Worm (Caenorhabditis elegans): ENCODE data around the gene R07B1.5.
A peak's percentile ranks its signal among the peaks of the same experiment; 100 is the strongest.

R07B1.5 gene

DNA sequence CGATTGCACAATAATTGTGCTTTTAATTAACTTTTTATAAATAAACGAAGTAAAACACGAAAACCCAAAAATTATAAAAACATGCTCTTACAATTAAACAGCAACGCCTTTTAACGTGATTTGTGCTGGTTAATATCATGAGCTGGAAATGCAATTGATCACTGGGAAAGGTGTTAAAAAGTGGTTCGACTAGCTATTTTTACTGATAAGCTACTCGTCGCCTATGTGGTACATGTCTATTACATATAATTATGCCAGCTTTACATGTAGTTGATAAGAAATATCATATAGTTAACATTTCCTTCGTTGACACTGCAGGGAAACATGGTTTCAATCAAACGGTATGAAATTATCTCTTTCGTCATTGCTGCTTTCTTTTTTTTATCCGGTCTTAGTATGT is 5.3 kb upstream of the R07B1.5 start, which contains the start of gene scav-5:
scav-5 (plus strand) TSS at position 297 of the 400 bp plus-strand sequence.
- TF ChIP-seq elt-2 (tag; optimal IDR thresholded peaks at IDR 0.05) (peak; percentile 90), lin-35 (GFP tag; optimal IDR thresholded peaks at IDR 0.05) (peak in 1 of 2 experiments; percentile 37), snu-23 (GFP tag; optimal IDR thresholded peaks at IDR 0.05) (no peak), F16B12.6 (tag; optimal IDR thresholded peaks at IDR 0.05) (no peak), dsc-1 (tag; optimal IDR thresholded peaks at IDR 0.05) (no peak), isw-1 (GFP tag; IDR thresholded peaks at IDR 0.05) (no peak), nhr-77 (tag; optimal IDR thresholded peaks at IDR 0.05) (no peak), zip-4 (GFP tag; optimal IDR thresholded peaks at IDR 0.05) (no peak), hlh-4 (tag; optimal IDR thresholded peaks at IDR 0.05) (no peak), lsy-2 (tag; optimal IDR thresholded peaks at IDR 0.05) (no peak), nhr-85 (tag) (no peak), lir-3 (tag; optimal IDR thresholded peaks at IDR 0.05; ENCODE audit: poor library complexity) (no peak), C34B4.2 (tag; optimal IDR thresholded peaks at IDR 0.05) (no peak), hpl-2 (GFP tag; optimal IDR thresholded peaks at IDR 0.05) (no peak), unc-86 (tag; optimal IDR thresholded peaks at IDR 0.05) (no peak), fkh-10 (GFP tag; optimal IDR thresholded peaks at IDR 0.05) (no peak), xbp-1 (tag; optimal IDR thresholded peaks at IDR 0.05) (no peak), grh-1 (GFP tag; IDR thresholded peaks at IDR 0.05) (no peak), lin-14 (GFP tag; optimal IDR thresholded peaks at IDR 0.05) (peak; percentile 20), efl-1 (optimal IDR thresholded peaks at IDR 0.05) (no peak), efl-1 (GFP tag; optimal IDR thresholded peaks at IDR 0.05 in 1 of 2) (peak in 1 of 2 experiments; percentile 69)

DNA sequence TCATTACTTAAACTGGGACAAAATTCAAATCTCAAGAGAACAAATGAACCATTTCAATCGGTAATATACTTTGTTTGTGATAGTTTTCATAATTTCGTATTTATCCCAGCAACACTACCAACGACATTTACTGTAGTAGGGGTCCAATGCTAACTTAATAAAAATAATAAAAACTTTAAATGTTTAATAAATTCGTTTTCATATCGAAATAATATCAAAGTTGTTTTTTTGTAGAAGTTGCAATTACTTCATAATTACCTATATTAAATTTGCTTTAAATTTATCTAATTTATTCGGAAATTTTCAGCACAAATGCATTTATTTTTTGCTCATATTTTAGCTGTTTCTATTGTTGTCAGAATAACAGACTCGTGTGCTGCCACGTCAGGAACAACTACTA is 3.0 kb downstream of the R07B1.5 start, which contains the start of gene R07B1.6:
R07B1.6 (plus strand) TSS at position 301 of the 400 bp plus-strand sequence.
- TF ChIP-seq C16A3.4 (tag; optimal IDR thresholded peaks at IDR 0.05) (no peak), unc-30 (tag; optimal IDR thresholded peaks at IDR 0.05) (no peak), sox-4 (tag; optimal IDR thresholded peaks at IDR 0.05) (no peak), nhr-76 (tag; optimal IDR thresholded peaks at IDR 0.05) (no peak), sup-37 (GFP tag; optimal IDR thresholded peaks at IDR 0.05) (no peak), fkh-8 (tag; optimal IDR thresholded peaks at IDR 0.05) (no peak), F16B12.6 (tag; optimal IDR thresholded peaks at IDR 0.05) (no peak), mdl-1 (tag; optimal IDR thresholded peaks at IDR 0.05) (no peak), zip-4 (GFP tag; optimal IDR thresholded peaks at IDR 0.05) (no peak), lir-3 (tag; optimal IDR thresholded peaks at IDR 0.05; ENCODE audit: poor library complexity) (no peak), nhr-11 (tag; optimal IDR thresholded peaks at IDR 0.05) (no peak), hpl-2 (GFP tag; optimal IDR thresholded peaks at IDR 0.05) (no peak), rnt-1 (tag; optimal IDR thresholded peaks at IDR 0.05) (no peak), nhr-90 (tag; optimal IDR thresholded peaks at IDR 0.05; ENCODE audit: poor library complexity) (no peak), nhr-84 (tag; optimal IDR thresholded peaks at IDR 0.05) (no peak), lin-13 (GFP tag; optimal IDR thresholded peaks at IDR 0.05) (no peak), pqm-1 (tag; optimal IDR thresholded peaks at IDR 0.05) (no peak), ceh-63 (GFP tag; optimal IDR thresholded peaks at IDR 0.05) (no peak), jun-1 (tag; optimal IDR thresholded peaks at IDR 0.05) (no peak)

DNA sequence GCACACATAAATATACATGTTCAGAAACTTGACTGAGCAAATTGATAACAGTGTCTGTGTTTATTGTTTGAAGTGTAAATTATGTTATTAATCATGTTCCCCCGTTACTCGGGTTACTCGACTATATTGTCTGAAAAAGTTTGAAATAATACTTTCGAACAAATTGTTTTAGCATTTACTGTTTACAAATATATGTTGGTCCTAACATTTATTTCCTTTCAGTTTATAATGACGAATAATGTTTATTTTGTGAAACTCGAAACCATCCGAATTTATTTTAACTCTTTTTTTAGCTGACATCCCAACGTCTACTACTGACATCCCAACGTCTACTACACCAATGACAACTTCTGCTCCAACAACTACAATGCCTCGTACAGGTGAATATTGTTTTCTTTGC is 5.4 kb downstream of the R07B1.5 start, which contains the start of gene R07B1.7:
R07B1.7 (plus strand) TSS at position 301 of the 400 bp plus-strand sequence.
- no peak for TF ChIP-seq pag-3 (tag; optimal IDR thresholded peaks at IDR 0.05; ENCODE audit: borderline replicate concordance, insufficient read depth)
- TF ChIP-seq fkh-4 (tag; optimal IDR thresholded peaks at IDR 0.05; ENCODE audit: borderline replicate concordance) = no peak
- no peak for TF ChIP-seq unc-30 (tag; optimal IDR thresholded peaks at IDR 0.05)
- TF ChIP-seq unc-130 (tag; optimal IDR thresholded peaks at IDR 0.05) = no peak
- no peak for TF ChIP-seq C04F5.9 (tag; optimal IDR thresholded peaks at IDR 0.05)
- no peak for TF ChIP-seq vab-15 (tag; optimal IDR thresholded peaks at IDR 0.05)
- no peak for TF ChIP-seq sup-37 (GFP tag; optimal IDR thresholded peaks at IDR 0.05)
- no peak for TF ChIP-seq efl-3 (GFP tag; optimal IDR thresholded peaks at IDR 0.05)
- TF ChIP-seq ceh-90 (tag; optimal IDR thresholded peaks at IDR 0.05) = no peak
- no peak for TF ChIP-seq ama-1 (optimal IDR thresholded peaks at IDR 0.05)
- no peak for TF ChIP-seq ets-5 (GFP tag; IDR thresholded peaks at IDR 0.05)
- TF ChIP-seq elt-3 (tag; optimal IDR thresholded peaks at IDR 0.05) = no peak
- TF ChIP-seq nhr-84 (tag; optimal IDR thresholded peaks at IDR 0.05) = no peak
- no peak for TF ChIP-seq nhr-76 (tag; optimal IDR thresholded peaks at IDR 0.05)
- TF ChIP-seq nhr-12 (tag; optimal IDR thresholded peaks at IDR 0.05) = no peak
- no peak for TF ChIP-seq elt-2 (tag; optimal IDR thresholded peaks at IDR 0.05)
- TF ChIP-seq zip-4 (GFP tag; optimal IDR thresholded peaks at IDR 0.05) = no peak
- no peak for TF ChIP-seq nhr-19 (GFP tag; conservative IDR thresholded peaks at IDR 0.05)
- TF ChIP-seq tlp-1 (tag; optimal IDR thresholded peaks at IDR 0.05) = no peak

Measured in whole organism, L1 larva.